Worm (Caenorhabditis elegans): ENCODE results near the gene grl-21.

DNA sequence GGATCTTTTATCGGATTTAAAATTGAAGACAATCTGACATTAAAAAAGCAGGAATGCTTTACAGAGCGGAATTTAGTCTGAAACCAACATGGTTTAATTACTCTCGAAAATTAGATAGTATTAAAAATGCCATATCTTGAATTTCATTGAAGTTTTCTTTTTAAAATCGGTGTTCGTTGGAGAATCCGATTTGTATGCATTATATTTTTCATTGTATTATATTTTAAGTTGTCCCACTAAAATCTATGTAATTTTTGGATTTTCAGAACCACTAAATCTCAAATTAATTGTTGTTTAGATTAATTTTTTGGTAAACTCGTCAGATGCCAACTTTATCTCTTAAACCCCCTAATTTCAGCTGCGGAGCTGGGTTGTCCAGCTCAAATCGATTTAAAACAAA lies 41.3 kb downstream of the grl-21 start:
- TF ChIP-seq vab-15 (tag; optimal IDR thresholded peaks at IDR 0.05) (no peak), snpc-4 (tag; optimal IDR thresholded peaks at IDR 0.05) (no peak), pag-3 (tag; optimal IDR thresholded peaks at IDR 0.05; ENCODE audit: borderline replicate concordance, insufficient read depth) (no peak), unc-130 (tag; optimal IDR thresholded peaks at IDR 0.05) (no peak), fos-1 (tag; optimal IDR thresholded peaks at IDR 0.05) (no peak), ztf-11 (tag; optimal IDR thresholded peaks at IDR 0.05) (no peak), mdl-1 (tag; optimal IDR thresholded peaks at IDR 0.05) (no peak), nhr-85 (tag) (peak; percentile 39), nhr-77 (tag; optimal IDR thresholded peaks at IDR 0.05) (no peak), sox-4 (tag; optimal IDR thresholded peaks at IDR 0.05) (no peak), ceh-8 (GFP tag; optimal IDR thresholded peaks at IDR 0.05) (no peak), blmp-1 (tag; optimal IDR thresholded peaks at IDR 0.05) (no peak)

All from whole organism, L1 larva.